Fruit fly (Drosophila melanogaster) whole organism, embryonic: Measurements from ENCODE around the gene jdp.

ENCODE experiments used
- CG10543 ChIP-seq: fragments of 200-800 bp; sonication (Bioruptor generic); optimal IDR thresholded peaks from 3 replicates; lab custom pipeline; 2017; ENCODE audit warnings: missing biosample characterization, mild to moderate bottlenecking, missing genetic modification characterization, moderate library complexity
- CG13123 ChIP-seq: fragments of 200-800 bp; sonication (Bioruptor generic); optimal IDR thresholded peaks from 2 replicates; lab custom pipeline; 2016; ENCODE audit warnings: missing biosample characterization, missing genetic modification characterization
- CG16815 ChIP-seq: fragments of 200-800 bp; sonication (Bioruptor generic); optimal IDR thresholded peaks from 3 replicates; lab custom pipeline; 2017; ENCODE audit warnings: missing biosample characterization, mild to moderate bottlenecking, missing genetic modification characterization
- CG18599 ChIP-seq: fragments of 200-800 bp; sonication (Bioruptor generic); optimal IDR thresholded peaks from 3 replicates; lab custom pipeline; 2017; ENCODE audit warnings: missing biosample characterization, missing genetic modification characterization, mild to moderate bottlenecking, moderate library complexity, missing genetic modification reagents
- CG18764 ChIP-seq: fragments of 200-800 bp; sonication (Bioruptor generic); optimal IDR thresholded peaks from 3 replicates; lab custom pipeline; 2016; ENCODE audit warnings: missing biosample characterization, missing genetic modification characterization
- CG31388 ChIP-seq: fragments of 200-800 bp; sonication (Bioruptor generic); optimal IDR thresholded peaks from 2 replicates; lab custom pipeline; 2016; ENCODE audit warnings: missing biosample characterization, missing genetic modification characterization
- CG31441 ChIP-seq: fragments of 200-800 bp; sonication (Bioruptor generic); IDR thresholded peaks from 2 replicates; pipeline ENCODE4 v1.3.6; 2022; ENCODE audit warnings: missing biosample characterization, missing genetic modification characterization
- CG33557 ChIP-seq: fragments of 200-800 bp; sonication (Bioruptor generic); optimal IDR thresholded peaks from 2 replicates; lab custom pipeline; 2019; ENCODE audit warnings: missing biosample characterization, mild to moderate bottlenecking, missing genetic modification characterization, moderate library complexity
- CG3407 ChIP-seq: fragments of 200-800 bp; sonication (Bioruptor generic); optimal IDR thresholded peaks from 2 replicates; lab custom pipeline; 2018; ENCODE audit warnings: missing biosample characterization, mild to moderate bottlenecking, missing genetic modification characterization
- CG3838 ChIP-seq: fragments of 200-800 bp; sonication (Bioruptor generic); optimal IDR thresholded peaks from 3 replicates; lab custom pipeline; 2016; ENCODE audit warnings: missing biosample characterization, missing genetic modification characterization
- CG6854 ChIP-seq: fragments of 200-800 bp; sonication (Bioruptor generic); optimal IDR thresholded peaks from 3 replicates; lab custom pipeline; 2017; ENCODE audit warnings: missing biosample characterization, mild to moderate bottlenecking, missing genetic modification characterization
- CG7372 ChIP-seq: fragments of 200-800 bp; sonication (Bioruptor generic); IDR thresholded peaks from 2 replicates; pipeline ENCODE4 v1.3.6; 2022; ENCODE audit warnings: missing biosample characterization, missing genetic modification characterization
- CG7556 ChIP-seq: fragments of 200-800 bp; sonication (Bioruptor generic); optimal IDR thresholded peaks from 2 replicates; lab custom pipeline; 2017; ENCODE audit warnings: missing biosample characterization, mild to moderate bottlenecking, missing genetic modification characterization
- CG7745 ChIP-seq: fragments of 200-800 bp; sonication (Bioruptor generic); optimal IDR thresholded peaks from 2 replicates; lab custom pipeline; 2018; ENCODE audit warnings: missing biosample characterization, mild to moderate bottlenecking, missing genetic modification characterization, moderate library complexity
- Chrac-16 ChIP-seq: fragments of 200-800 bp; sonication (Bioruptor generic); optimal IDR thresholded peaks from 3 replicates; lab custom pipeline; 2016; ENCODE audit warnings: missing biosample characterization, missing genetic modification characterization
- CrebB ChIP-seq: fragments of 200-800 bp; sonication (Bioruptor generic); optimal IDR thresholded peaks from 3 replicates; lab custom pipeline; 2018; ENCODE audit warnings: missing biosample characterization, mild to moderate bottlenecking, missing genetic modification characterization
- Deaf1 ChIP-seq: fragments of 200-800 bp; optimal IDR thresholded peaks from 3 replicates; lab custom pipeline; 2019; ENCODE audit warnings: missing biosample characterization, mild to moderate bottlenecking, missing genetic modification characterization, moderate library complexity
- HmgD ChIP-seq: fragments of 200-800 bp; sonication (Bioruptor generic); optimal IDR thresholded peaks from 3 replicates; lab custom pipeline; 2016; ENCODE audit warnings: missing biosample characterization, missing genetic modification characterization
- Mrtf ChIP-seq: fragments of 200-800 bp; sonication (Bioruptor generic); IDR thresholded peaks from 3 replicates; pipeline ENCODE4 v1.3.6; 2022; ENCODE audit warnings: missing biosample characterization, missing genetic modification characterization
- Opbp ChIP-seq: fragments of 200-800 bp; sonication (Bioruptor generic); IDR thresholded peaks from 3 replicates; pipeline ENCODE4 v1.3.6; 2022; ENCODE audit warnings: missing biosample characterization, missing genetic modification characterization; ENCODE audit not compliant: partially characterized antibody
- Rx ChIP-seq: fragments of 200-800 bp; sonication (Bioruptor generic); IDR thresholded peaks from 2 replicates; pipeline ENCODE4 v1.3.6; 2022; ENCODE audit warnings: missing biosample characterization, missing genetic modification characterization
- Side ChIP-seq: fragments of 200-800 bp; sonication (Bioruptor generic); optimal IDR thresholded peaks from 2 replicates; lab custom pipeline; 2016; ENCODE audit warnings: missing biosample characterization, missing genetic modification characterization
- Trl ChIP-seq, 3 experiments: fragments of >200 bp in 2 of 3; fragments of 200-800 bp in 1 of 3; sonication (Bioruptor generic) in 1 of 3; optimal IDR thresholded peaks; 2 replicates in 1 of 3; 3 replicates in 2 of 3; lab custom pipeline; 2016 to 2017; ENCODE audit warnings: missing biosample characterization in 1 of 3, missing genetic modification characterization in 1 of 3
- al ChIP-seq: fragments of 200-800 bp; sonication (Bioruptor generic); IDR thresholded peaks from 2 replicates; pipeline ENCODE4 v1.3.6; 2022; ENCODE audit warnings: missing biosample characterization, missing genetic modification characterization
- aop ChIP-seq: fragments of 200-800 bp; sonication (Bioruptor generic); IDR thresholded peaks from 2 replicates; pipeline ENCODE4 v1.3.6; 2022; ENCODE audit warnings: missing biosample characterization, missing genetic modification characterization
- ash1 ChIP-seq: fragments of 200-800 bp; sonication (Bioruptor generic); optimal IDR thresholded peaks from 2 replicates; lab custom pipeline; 2018; ENCODE audit warnings: missing biosample characterization, mild to moderate bottlenecking, missing genetic modification characterization
- ci ChIP-seq: fragments of 200-800 bp; sonication (Bioruptor generic); IDR thresholded peaks from 3 replicates; pipeline ENCODE4 v1.3.6; 2022; ENCODE audit warnings: missing biosample characterization, missing genetic modification characterization
- crp ChIP-seq, 2 experiments: fragments of 200-800 bp; sonication (Bioruptor generic); optimal IDR thresholded peaks; 2 replicates in 1 of 2; 3 replicates in 1 of 2; lab custom pipeline; 2017; ENCODE audit warnings: missing biosample characterization in 2 of 2, missing genetic modification characterization in 2 of 2, mild to moderate bottlenecking in 1 of 2, moderate library complexity in 1 of 2
- fd3F ChIP-seq: fragments of 200-800 bp; sonication (Bioruptor generic); optimal IDR thresholded peaks from 2 replicates; lab custom pipeline; 2018; ENCODE audit warnings: missing biosample characterization, mild to moderate bottlenecking, missing genetic modification characterization, moderate library complexity
- gcm ChIP-seq: fragments of 200-800 bp; sonication (Bioruptor generic); optimal IDR thresholded peaks from 2 replicates; lab custom pipeline; 2019; ENCODE audit warnings: missing biosample characterization, mild to moderate bottlenecking, missing genetic modification characterization, moderate library complexity
- gro ChIP-seq: fragments of 200-800 bp; sonication (Bioruptor generic); optimal IDR thresholded peaks from 2 replicates; lab custom pipeline; 2016; ENCODE audit warnings: missing biosample characterization, missing genetic modification characterization
- ham ChIP-seq: fragments of 200-800 bp; sonication (Bioruptor generic); IDR thresholded peaks from 2 replicates; pipeline ENCODE4 v1.3.6; 2022; ENCODE audit warnings: missing biosample characterization, missing genetic modification characterization
- hkb ChIP-seq, 2 experiments: fragments of 200-800 bp in 1 of 2; fragments of >200 bp in 1 of 2; sonication (Bioruptor generic) in 1 of 2; IDR thresholded peaks in 1 of 2; optimal IDR thresholded peaks in 1 of 2; 2 replicates each; pipeline versions ENCODE4 v1.3.6 to Lab custom; 2017 to 2022; ENCODE audit warnings: missing biosample characterization in 1 of 2, missing genetic modification characterization in 1 of 2
- inv ChIP-seq: fragments of 200-800 bp; sonication (Bioruptor generic); IDR thresholded peaks from 2 replicates; pipeline ENCODE4 v1.3.6; 2022; ENCODE audit warnings: missing biosample characterization, missing genetic modification characterization; ENCODE audit not compliant: partially characterized antibody
- kah ChIP-seq: fragments of 200-800 bp; sonication (Bioruptor generic); optimal IDR thresholded peaks from 2 replicates; lab custom pipeline; 2018; ENCODE audit warnings: missing biosample characterization, mild to moderate bottlenecking, missing genetic modification characterization
- nerfin-2 ChIP-seq: fragments of 200-800 bp; sonication (Bioruptor generic); IDR thresholded peaks from 2 replicates; pipeline ENCODE4 v1.3.6; 2022; ENCODE audit warnings: missing biosample characterization, missing genetic modification characterization; ENCODE audit not compliant: partially characterized antibody
- odd ChIP-seq: fragments of 200-800 bp; sonication (Bioruptor generic); optimal IDR thresholded peaks from 2 replicates; lab custom pipeline; 2017; ENCODE audit warnings: missing biosample characterization, mild to moderate bottlenecking, missing genetic modification characterization
- onecut ChIP-seq: fragments of 200-800 bp; sonication (Bioruptor generic); IDR thresholded peaks from 2 replicates; pipeline ENCODE4 v1.3.6; 2022; ENCODE audit warnings: missing biosample characterization, missing genetic modification characterization
- org-1 ChIP-seq: fragments of 200-800 bp; sonication (Bioruptor generic); optimal IDR thresholded peaks from 2 replicates; lab custom pipeline; 2017; ENCODE audit warnings: missing biosample characterization, missing genetic modification characterization
- peb ChIP-seq: fragments of 200-800 bp; sonication (Bioruptor generic); IDR thresholded peaks from 2 replicates; pipeline ENCODE4 v1.3.6; 2022; ENCODE audit warnings: missing biosample characterization, missing genetic modification characterization
- pita ChIP-seq: fragments of 200-800 bp; sonication (Bioruptor generic); optimal IDR thresholded peaks from 2 replicates; lab custom pipeline; 2017; ENCODE audit warnings: missing biosample characterization, mild to moderate bottlenecking, missing genetic modification characterization
- prd ChIP-seq, 3 experiments: fragments of >200 bp in 2 of 3; fragments of 200-800 bp in 1 of 3; sonication (Bioruptor generic) in 1 of 3; optimal IDR thresholded peaks in 2 of 3; IDR thresholded peaks in 1 of 3; 2 replicates in 2 of 3; 3 replicates in 1 of 3; pipeline versions ENCODE4 v1.3.6 to Lab custom; 2017 to 2022; ENCODE audit warnings: missing biosample characterization in 1 of 3, missing genetic modification characterization in 1 of 3
- pros ChIP-seq: fragments of 200-800 bp; sonication (Bioruptor generic); optimal IDR thresholded peaks from 3 replicates; lab custom pipeline; 2019; ENCODE audit warnings: missing biosample characterization, mild to moderate bottlenecking, missing genetic modification characterization, moderate library complexity
- sens-2 ChIP-seq: fragments of 200-800 bp; sonication (Bioruptor generic); IDR thresholded peaks from 2 replicates; pipeline ENCODE4 v1.3.6; 2022; ENCODE audit warnings: missing biosample characterization, missing genetic modification characterization
- sqz ChIP-seq: fragments of 200-800 bp; sonication (Bioruptor generic); optimal IDR thresholded peaks from 3 replicates; lab custom pipeline; 2018; ENCODE audit warnings: missing biosample characterization, mild to moderate bottlenecking, missing genetic modification characterization
- ssp ChIP-seq: fragments of 200-800 bp; sonication (Bioruptor generic); IDR thresholded peaks from 2 replicates; pipeline ENCODE4 v1.3.6; 2022; ENCODE audit warnings: missing biosample characterization, missing genetic modification characterization
- ttk ChIP-seq: fragments of 200-800 bp; sonication (Bioruptor generic); IDR thresholded peaks from 2 replicates; pipeline ENCODE4 v2.1.2; 2022; ENCODE audit warnings: missing biosample characterization, missing genetic modification characterization
- unpg ChIP-seq: fragments of 200-800 bp; sonication (Bioruptor generic); optimal IDR thresholded peaks from 3 replicates; lab custom pipeline; 2018; ENCODE audit warnings: missing biosample characterization, mild to moderate bottlenecking, missing genetic modification characterization, moderate library complexity
- vnd ChIP-seq: fragments of 200-800 bp; sonication (Bioruptor generic); IDR thresholded peaks from 3 replicates; pipeline ENCODE4 v1.3.6; 2022; ENCODE audit warnings: missing biosample characterization, missing genetic modification characterization; ENCODE audit not compliant: partially characterized antibody

Gene jdp

dm6 chr3R:30540196-30540595 is 13.4 kb upstream of the jdp start (continued):
- TF ChIP-seq Chrac-16 (GFP tag; lab: Kevin White, UChicago) (peak; percentile 89), kah (GFP tag; lab: Kevin White, UChicago) (peak; percentile 79), pros (GFP tag; lab: Kevin White, UChicago) (no peak), nerfin-2 (GFP tag; lab: Robert Waterston, UW) (no peak), vnd (GFP tag; lab: Robert Waterston, UW) (no peak), CG31441 (peak; percentile 88), ci (GFP tag; lab: Robert Waterston, UW) (peak; percentile 96), CG7372 (peak; percentile 90), ttk (GFP tag; lab: Robert Waterston, UW) (peak; percentile 90), CG18764 (GFP tag; lab: Kevin White, UChicago) (peak; percentile 90), CG3407 (GFP tag; lab: Kevin White, UChicago) (peak; percentile 83), CrebB (tag; lab: Kevin White, UChicago) (peak; percentile 83), ham (peak; percentile 83), unpg (GFP tag; lab: Kevin White, UChicago) (peak; percentile 93), aop (GFP tag; lab: Robert Waterston, UW) (peak; percentile 79), CG7556 (GFP tag; lab: Kevin White, UChicago) (peak; percentile 92), prd (optimal IDR thresholded peaks at IDR 0.05; lab: Kevin White, UChicago) (no peak), prd (GFP tag; IDR thresholded peaks at IDR 0.05; lab: Robert Waterston, UW) (peak; percentile 95), peb (GFP tag; lab: Robert Waterston, UW) (peak; percentile 77), Trl (optimal IDR thresholded peaks at IDR 0.05; lab: Kevin White, UChicago) (no peak), Trl (GFP tag; optimal IDR thresholded peaks at IDR 0.05; lab: Kevin White, UChicago) (peak; percentile 96), HmgD (peak; percentile 87), al (GFP tag; lab: Robert Waterston, UW) (peak; percentile 87), Opbp (no peak), CG10543 (GFP tag; lab: Kevin White, UChicago) (peak; percentile 94), Mrtf (GFP tag; lab: Robert Waterston, UW) (peak; percentile 91), CG13123 (GFP tag; lab: Kevin White, UChicago) (peak; percentile 86), CG7745 (tag; lab: Kevin White, UChicago) (no peak), hkb (optimal IDR thresholded peaks at IDR 0.05; lab: Kevin White, UChicago) (no peak), hkb (GFP tag; IDR thresholded peaks at IDR 0.05; lab: Robert Waterston, UW) (peak; percentile 94), gro (peak; percentile 94), crp (GFP tag; optimal IDR thresholded peaks at IDR 0.05; lab: Kevin White, UChicago) (peak in 1 of 2 experiments; percentile 41), CG31388 (GFP tag; lab: Kevin White, UChicago) (peak; percentile 63), pita (GFP tag; lab: Kevin White, UChicago) (no peak), inv (GFP tag; lab: Robert Waterston, UW) (no peak), fd3F (GFP tag; lab: Kevin White, UChicago) (peak; percentile 93), Deaf1 (tag; lab: Kevin White, UChicago) (peak; percentile 78), Rx (GFP tag; lab: Robert Waterston, UW) (peak; percentile 85), sqz (GFP tag; lab: Kevin White, UChicago) (peak; percentile 72), org-1 (GFP tag; lab: Kevin White, UChicago) (peak; percentile 93), sens-2 (GFP tag; lab: Robert Waterston, UW) (peak; percentile 86), gcm (GFP tag; lab: Kevin White, UChicago) (peak; percentile 81), CG33557 (GFP tag; lab: Kevin White, UChicago) (peak; percentile 41), ash1 (peak; percentile 53), onecut (GFP tag; lab: Robert Waterston, UW) (peak; percentile 86), odd (peak; percentile 84), CG6854 (GFP tag; lab: Kevin White, UChicago) (peak; percentile 89), CG3838 (peak; percentile 81), CG16815 (peak; percentile 74), CG18599 (GFP tag; lab: Kevin White, UChicago) (peak; percentile 97), ssp (GFP tag; lab: Robert Waterston, UW) (peak; percentile 76), Side (GFP tag; lab: Kevin White, UChicago) (peak; percentile 93)
